Fruit fly (Drosophila melanogaster) whole organism, embryonic: ENCODE measurements around the gene SMSr.

ENCODE experiments used
- Asciz ChIP-seq: fragments of 200-800 bp; sonication (Bioruptor generic); optimal IDR thresholded peaks from 2 replicates; lab custom pipeline; 2017; ENCODE audit warnings: missing biosample characterization, mild to moderate bottlenecking, missing genetic modification characterization, missing genetic modification reagents
- Atf6 ChIP-seq: fragments of 200-800 bp; sonication (Bioruptor generic); IDR thresholded peaks from 2 replicates; pipeline ENCODE4 v1.3.6; 2022; ENCODE audit warnings: missing biosample characterization, missing genetic modification characterization
- Bgb ChIP-seq: fragments of 200-800 bp; sonication (Bioruptor generic); IDR thresholded peaks from 2 replicates; pipeline ENCODE4 v1.3.6; 2022; ENCODE audit warnings: missing biosample characterization, missing genetic modification characterization; ENCODE audit not compliant: partially characterized antibody
- BtbVII ChIP-seq: fragments of 200-800 bp; sonication (Bioruptor generic); optimal IDR thresholded peaks from 3 replicates; lab custom pipeline; 2017; ENCODE audit warnings: missing biosample characterization, mild to moderate bottlenecking, missing genetic modification characterization
- Bteb2 ChIP-seq: fragments of 200-800 bp; sonication (Bioruptor generic); optimal IDR thresholded peaks from 2 replicates; lab custom pipeline; 2016; ENCODE audit warnings: missing biosample characterization, missing genetic modification characterization
- CG11504 ChIP-seq: fragments of 200-800 bp; sonication (Bioruptor generic); optimal IDR thresholded peaks from 3 replicates; lab custom pipeline; 2019; ENCODE audit warnings: missing biosample characterization, mild to moderate bottlenecking, missing genetic modification characterization, moderate library complexity
- CG11723 ChIP-seq: fragments of 200-800 bp; sonication (Bioruptor generic); optimal IDR thresholded peaks from 2 replicates; lab custom pipeline; 2017; ENCODE audit warnings: missing biosample characterization, mild to moderate bottlenecking, missing genetic modification characterization
- CG12155 ChIP-seq: fragments of 200-800 bp; sonication (Bioruptor generic); optimal IDR thresholded peaks from 3 replicates; lab custom pipeline; 2016; ENCODE audit warnings: missing biosample characterization, missing genetic modification characterization
- CG12236 ChIP-seq: fragments of 200-800 bp; sonication (Bioruptor generic); optimal IDR thresholded peaks from 2 replicates; lab custom pipeline; 2016; ENCODE audit warnings: missing biosample characterization, missing genetic modification characterization
- CG15601 ChIP-seq: fragments of 200-800 bp; sonication (Bioruptor generic); optimal IDR thresholded peaks from 3 replicates; lab custom pipeline; 2019; ENCODE audit warnings: missing biosample characterization, mild to moderate bottlenecking, missing genetic modification characterization, moderate library complexity
- CG2116 ChIP-seq: fragments of 200-800 bp; sonication (Bioruptor generic); optimal IDR thresholded peaks from 3 replicates; lab custom pipeline; 2018; ENCODE audit warnings: missing biosample characterization, mild to moderate bottlenecking, missing genetic modification characterization
- CG3847 ChIP-seq: fragments of 200-800 bp; sonication (Bioruptor generic); IDR thresholded peaks from 2 replicates; pipeline ENCODE4 v1.3.6; 2022; ENCODE audit warnings: missing biosample characterization, missing genetic modification characterization
- CG4707 ChIP-seq: fragments of 200-800 bp; sonication (Bioruptor generic); optimal IDR thresholded peaks from 2 replicates; lab custom pipeline; 2018; ENCODE audit warnings: missing biosample characterization, mild to moderate bottlenecking, missing genetic modification characterization, moderate library complexity
- CG4820 ChIP-seq: fragments of 200-800 bp; sonication (Bioruptor generic); optimal IDR thresholded peaks from 3 replicates; lab custom pipeline; 2016; ENCODE audit warnings: missing biosample characterization, missing genetic modification characterization
- CG9817 ChIP-seq: fragments of 200-800 bp; sonication (Bioruptor generic); optimal IDR thresholded peaks from 2 replicates; lab custom pipeline; 2018; ENCODE audit warnings: missing biosample characterization, mild to moderate bottlenecking, missing genetic modification characterization, moderate library complexity
- CG9876 ChIP-seq: fragments of 200-800 bp; sonication (Bioruptor generic); optimal IDR thresholded peaks from 2 replicates; lab custom pipeline; 2016; ENCODE audit warnings: missing biosample characterization, missing genetic modification characterization
- CrebB ChIP-seq: fragments of 200-800 bp; sonication (Bioruptor generic); optimal IDR thresholded peaks from 3 replicates; lab custom pipeline; 2018; ENCODE audit warnings: missing biosample characterization, mild to moderate bottlenecking, missing genetic modification characterization
- Doc2 ChIP-seq: fragments of 200-800 bp; sonication (Bioruptor generic); IDR thresholded peaks from 2 replicates; pipeline ENCODE4 v1.3.6; 2022; ENCODE audit warnings: missing biosample characterization, missing genetic modification characterization
- Drgx ChIP-seq: fragments of 200-800 bp; sonication (Bioruptor generic); IDR thresholded peaks from 2 replicates; pipeline ENCODE4 v1.3.6; 2022; ENCODE audit warnings: missing biosample characterization, missing genetic modification characterization
- Ets97D ChIP-seq: fragments of 200-800 bp; sonication (Bioruptor generic); optimal IDR thresholded peaks from 3 replicates; lab custom pipeline; 2016; ENCODE audit warnings: missing biosample characterization, missing genetic modification characterization
- Fer2 ChIP-seq: fragments of 200-800 bp; sonication (Bioruptor generic); optimal IDR thresholded peaks from 2 replicates; lab custom pipeline; 2018; ENCODE audit warnings: missing biosample characterization, mild to moderate bottlenecking, missing genetic modification characterization, moderate library complexity
- Hey ChIP-seq: fragments of 200-800 bp; sonication (Bioruptor generic); optimal IDR thresholded peaks from 3 replicates; lab custom pipeline; 2018; ENCODE audit warnings: missing biosample characterization, mild to moderate bottlenecking, missing genetic modification characterization
- NK7.1 ChIP-seq: fragments of 200-800 bp; sonication (Bioruptor generic); optimal IDR thresholded peaks from 3 replicates; lab custom pipeline; 2016; ENCODE audit warnings: missing biosample characterization, missing genetic modification characterization
- Side ChIP-seq: fragments of 200-800 bp; sonication (Bioruptor generic); optimal IDR thresholded peaks from 2 replicates; lab custom pipeline; 2016; ENCODE audit warnings: missing biosample characterization, missing genetic modification characterization
- Sin3A ChIP-seq: fragments of >200 bp; optimal IDR thresholded peaks from 2 replicates; lab custom pipeline; 2018
- Six4 ChIP-seq: fragments of 200-800 bp; sonication (Bioruptor generic); optimal IDR thresholded peaks from 2 replicates; lab custom pipeline; 2016; ENCODE audit warnings: missing biosample characterization, missing genetic modification characterization
- Stat92E ChIP-seq, 3 experiments: fragments of >200 bp in 2 of 3; fragments of 200-800 bp in 1 of 3; sonication (Bioruptor generic) in 1 of 3; optimal IDR thresholded peaks; 2 replicates each; lab custom pipeline; 2017 to 2019; ENCODE audit warnings: missing biosample characterization in 3 of 3, missing genetic modification characterization in 3 of 3, mild to moderate bottlenecking in 1 of 3, moderate library complexity in 1 of 3
- YL-1 ChIP-seq: fragments of 200-800 bp; sonication (Bioruptor generic); optimal IDR thresholded peaks from 3 replicates; lab custom pipeline; 2017; ENCODE audit warnings: missing biosample characterization, mild to moderate bottlenecking, missing genetic modification characterization
- bowl ChIP-seq: fragments of 200-800 bp; sonication (Bioruptor generic); IDR thresholded peaks from 2 replicates; pipeline ENCODE4 v1.3.6; 2022; ENCODE audit warnings: missing biosample characterization, missing genetic modification characterization
- cato ChIP-seq: fragments of 200-800 bp; sonication (Bioruptor generic); optimal IDR thresholded peaks from 2 replicates; lab custom pipeline; 2016; ENCODE audit warnings: missing biosample characterization, missing genetic modification characterization, borderline replicate concordance
- corto ChIP-seq: fragments of 200-800 bp; sonication (Bioruptor generic); optimal IDR thresholded peaks from 2 replicates; lab custom pipeline; 2016; ENCODE audit warnings: missing biosample characterization, mild to moderate bottlenecking, missing genetic modification characterization, moderate library complexity
- dimm ChIP-seq: fragments of 200-800 bp; sonication (Bioruptor generic); IDR thresholded peaks from 2 replicates; pipeline ENCODE4 v1.3.6; 2022; ENCODE audit warnings: missing biosample characterization, missing genetic modification characterization
- gce ChIP-seq: fragments of 200-800 bp; sonication (Bioruptor generic); IDR thresholded peaks from 3 replicates; pipeline ENCODE4 v1.3.6; 2022; ENCODE audit warnings: missing biosample characterization, missing genetic modification characterization
- hb ChIP-seq: fragments of 200-800 bp; sonication (Bioruptor generic); IDR thresholded peaks from 3 replicates; pipeline ENCODE4 v1.3.6; 2022; ENCODE audit warnings: missing biosample characterization, missing genetic modification characterization; ENCODE audit not compliant: partially characterized antibody
- insv ChIP-seq, 2 experiments: fragments of 200-800 bp; sonication (Bioruptor generic); optimal IDR thresholded peaks; 3 replicates each; lab custom pipeline; 2016 to 2018; ENCODE audit warnings: missing biosample characterization in 2 of 2, missing genetic modification characterization in 2 of 2
- jumu ChIP-seq: fragments of 200-800 bp; sonication (Bioruptor generic); optimal IDR thresholded peaks from 3 replicates; lab custom pipeline; 2016; ENCODE audit warnings: missing biosample characterization, missing genetic modification characterization
- knrl ChIP-seq: fragments of 200-800 bp; sonication (Bioruptor generic); IDR thresholded peaks from 3 replicates; pipeline ENCODE4 v1.3.6; 2022; ENCODE audit warnings: missing biosample characterization, missing genetic modification characterization; ENCODE audit not compliant: partially characterized antibody
- nmo ChIP-seq: fragments of 200-800 bp; sonication (Bioruptor generic); optimal IDR thresholded peaks from 2 replicates; lab custom pipeline; 2018; ENCODE audit warnings: missing biosample characterization, mild to moderate bottlenecking, missing genetic modification characterization, moderate library complexity
- pros ChIP-seq: fragments of 200-800 bp; sonication (Bioruptor generic); optimal IDR thresholded peaks from 3 replicates; lab custom pipeline; 2019; ENCODE audit warnings: missing biosample characterization, mild to moderate bottlenecking, missing genetic modification characterization, moderate library complexity
- psq ChIP-seq: fragments of 200-800 bp; sonication (Bioruptor generic); optimal IDR thresholded peaks from 2 replicates; lab custom pipeline; 2017; ENCODE audit warnings: missing biosample characterization, missing genetic modification characterization
- pzg ChIP-seq: fragments of 200-800 bp; sonication (Bioruptor generic); optimal IDR thresholded peaks from 3 replicates; lab custom pipeline; 2018; ENCODE audit warnings: missing biosample characterization, mild to moderate bottlenecking, missing genetic modification characterization, moderate library complexity
- ranshi ChIP-seq: fragments of 200-800 bp; sonication (Bioruptor generic); IDR thresholded peaks from 2 replicates; pipeline ENCODE4 v1.3.6; 2022; ENCODE audit warnings: missing biosample characterization, missing genetic modification characterization
- ro ChIP-seq: fragments of 200-800 bp; sonication (Bioruptor generic); IDR thresholded peaks from 2 replicates; pipeline ENCODE4 v1.3.6; 2022; ENCODE audit warnings: missing biosample characterization, missing genetic modification characterization
- salm ChIP-seq: fragments of 200-800 bp; sonication (Bioruptor generic); optimal IDR thresholded peaks from 2 replicates; lab custom pipeline; 2018; ENCODE audit warnings: missing biosample characterization, mild to moderate bottlenecking, missing genetic modification characterization
- schlank ChIP-seq: fragments of 200-800 bp; sonication (Bioruptor generic); optimal IDR thresholded peaks from 2 replicates; lab custom pipeline; 2018; ENCODE audit warnings: missing biosample characterization, mild to moderate bottlenecking, missing genetic modification characterization
- stc ChIP-seq: fragments of 200-800 bp; sonication (Bioruptor generic); IDR thresholded peaks from 2 replicates; pipeline ENCODE4 v1.3.6; 2022; ENCODE audit warnings: missing biosample characterization, missing genetic modification characterization
- vvl ChIP-seq: fragments of 200-800 bp; sonication (Bioruptor generic); IDR thresholded peaks from 2 replicates; pipeline ENCODE4 v1.3.6; 2022; ENCODE audit warnings: missing biosample characterization, missing genetic modification characterization
- wor ChIP-seq: fragments of 200-800 bp; sonication (Bioruptor generic); IDR thresholded peaks from 2 replicates; pipeline ENCODE4 v1.3.6; 2022; ENCODE audit warnings: missing biosample characterization, missing genetic modification characterization
- z ChIP-seq: fragments of 200-800 bp; sonication (Bioruptor generic); IDR thresholded peaks from 3 replicates; pipeline ENCODE4 v1.3.6; 2022; ENCODE audit warnings: missing biosample characterization, missing genetic modification characterization
- zfh1 ChIP-seq: fragments of 200-800 bp; sonication (Bioruptor generic); IDR thresholded peaks from 3 replicates; pipeline ENCODE4 v1.3.6; 2022; ENCODE audit warnings: missing biosample characterization, missing genetic modification characterization

Gene SMSr

dm6 chr3L:7360324-7360852, 20.9 kb downstream of the SMSr start, which contains the start of gene Sec63 (continued):
- peak; percentile 36 for TF ChIP-seq cato (GFP tag; lab: Kevin White, UChicago)
- TF ChIP-seq Six4 (GFP tag; lab: Kevin White, UChicago) = no peak
- TF ChIP-seq salm (tag; lab: Kevin White, UChicago) = no peak
- peak; percentile 41; the same call in 1 of the 3 replicates for TF ChIP-seq z (GFP tag; lab: Robert Waterston, UW)
- no peak for TF ChIP-seq schlank
- peak; percentile 21 for TF ChIP-seq BtbVII
- TF ChIP-seq Doc2 (GFP tag; lab: Robert Waterston, UW) = no peak
- no peak for TF ChIP-seq CG9876 (GFP tag; lab: Kevin White, UChicago)
- TF ChIP-seq CG9817 (tag; lab: Kevin White, UChicago) = peak; percentile 54
- TF ChIP-seq vvl (GFP tag; lab: Robert Waterston, UW) = peak; percentile 11; the same call in 1 of the 2 replicates
- peak; percentile 22 for TF ChIP-seq Asciz
- peak; percentile 77 for TF ChIP-seq pzg (GFP tag; lab: Kevin White, UChicago)
- TF ChIP-seq CG3847 (GFP tag; lab: Robert Waterston, UW) = peak; percentile 74
- no peak for TF ChIP-seq psq (GFP tag; lab: Kevin White, UChicago)
- peak; percentile 93 for TF ChIP-seq Bgb (GFP tag; lab: Robert Waterston, UW)
- TF ChIP-seq hb = peak; percentile 87
- no peak; the same call in 1 of the 3 replicates for TF ChIP-seq gce (GFP tag; lab: Robert Waterston, UW)
- peak; percentile 78 for TF ChIP-seq CG2116
- TF ChIP-seq ranshi = 0 out of 2 replicates have a peak, but pooled peaks have one; percentile 32
- TF ChIP-seq bowl = no peak
- TF ChIP-seq insv (GFP tag; optimal IDR thresholded peaks at IDR 0.05; lab: Kevin White, UChicago) = no peak
- peak; percentile 60 for TF ChIP-seq CG11504 (tag; lab: Kevin White, UChicago)
- TF ChIP-seq Bteb2 (GFP tag; lab: Kevin White, UChicago) = no peak
- peak; percentile 50 for TF ChIP-seq CG15601 (tag; lab: Kevin White, UChicago)
- TF ChIP-seq wor (GFP tag; lab: Robert Waterston, UW) = no peak
- TF ChIP-seq NK7.1 (GFP tag; lab: Kevin White, UChicago) = no peak
- TF ChIP-seq Drgx (GFP tag; lab: Robert Waterston, UW) = no peak
- peak; percentile 26 for TF ChIP-seq Fer2 (tag; lab: Kevin White, UChicago)
- TF ChIP-seq CrebB (tag; lab: Kevin White, UChicago) = no peak
- TF ChIP-seq jumu (GFP tag; lab: Kevin White, UChicago) = peak; percentile 39
- TF ChIP-seq Sin3A (lab: Kevin White, UChicago) = peak; percentile 59
- TF ChIP-seq CG12155 (GFP tag; lab: Kevin White, UChicago) = peak; percentile 91
- no peak for TF ChIP-seq Hey (tag; lab: Kevin White, UChicago)
- peak; percentile 91 for TF ChIP-seq knrl (GFP tag; lab: Robert Waterston, UW)
- no peak for TF ChIP-seq CG12236 (GFP tag; lab: Kevin White, UChicago)
- 0 out of 3 replicates have a peak, but pooled peaks have one; percentile 40 for TF ChIP-seq zfh1
- no peak; the same call in 1 of the 2 replicates for TF ChIP-seq Atf6
- no peak for TF ChIP-seq ro (GFP tag; lab: Robert Waterston, UW)
- TF ChIP-seq dimm (GFP tag; lab: Robert Waterston, UW) = no peak
- TF ChIP-seq corto (GFP tag; lab: Kevin White, UChicago) = no peak
- TF ChIP-seq nmo (GFP tag; lab: Kevin White, UChicago) = peak; percentile 46
- no peak for TF ChIP-seq CG4707 (GFP tag; lab: Kevin White, UChicago)
- TF ChIP-seq Side (GFP tag; lab: Kevin White, UChicago) = no peak
- no peak for TF ChIP-seq pros (GFP tag; lab: Kevin White, UChicago)
- TF ChIP-seq YL-1 (GFP tag; lab: Kevin White, UChicago) = no peak
- TF ChIP-seq Ets97D (GFP tag; lab: Kevin White, UChicago) = no peak
- 0 out of 2 replicates have a peak, but pooled peaks have one; percentile 18 for TF ChIP-seq stc
- TF ChIP-seq CG11723 (GFP tag; lab: Kevin White, UChicago) = no peak
- no peak for TF ChIP-seq Stat92E (GFP tag; optimal IDR thresholded peaks at IDR 0.05; lab: Kevin White, UChicago)
- peak; percentile 21 for TF ChIP-seq CG4820
